Fruit fly (Drosophila melanogaster): ENCODE measurements around the gene CG5885.

dm6 chr2L:9946051-9946450 is 27.9 kb upstream of the CG5885 start:
- TF ChIP-seq Dll (optimal IDR thresholded peaks at IDR 0.05) (no peak), CG8478 (optimal IDR thresholded peaks at IDR 0.05) (no peak), pan (optimal IDR thresholded peaks at IDR 0.05) (no peak)

All from whole organism.